Fruit fly (Drosophila melanogaster) whole organism, embryonic: ENCODE results near the gene bmm.

Source experiments
- Abd-B ChIP-seq: fragments of 200-800 bp; sonication (Bioruptor generic); optimal IDR thresholded peaks from 2 replicates; lab custom pipeline; 2018; ENCODE audit warnings: missing biosample characterization, mild to moderate bottlenecking, missing genetic modification characterization, moderate library complexity
- Ada2b ChIP-seq: fragments of 200-800 bp; sonication (Bioruptor generic); IDR thresholded peaks from 2 replicates; pipeline ENCODE4 v1.3.6; 2022; ENCODE audit warnings: missing biosample characterization, missing genetic modification characterization
- Atf3 ChIP-seq: fragments of 200-800 bp; sonication (Bioruptor generic); optimal IDR thresholded peaks from 3 replicates; lab custom pipeline; 2016; ENCODE audit warnings: missing biosample characterization, missing genetic modification characterization
- B-H2 ChIP-seq: fragments of 200-800 bp; sonication (Bioruptor generic); optimal IDR thresholded peaks from 2 replicates; lab custom pipeline; 2018; ENCODE audit warnings: missing biosample characterization, mild to moderate bottlenecking, missing genetic modification characterization
- BEAF-32 ChIP-seq: fragments of 200-800 bp; sonication (Bioruptor generic); optimal IDR thresholded peaks from 3 replicates; lab custom pipeline; 2017; ENCODE audit warnings: missing biosample characterization, missing genetic modification characterization, mild to moderate bottlenecking, moderate library complexity, missing genetic modification reagents
- CG10209 ChIP-seq: fragments of 200-800 bp; sonication (Bioruptor generic); optimal IDR thresholded peaks from 3 replicates; lab custom pipeline; 2017; ENCODE audit warnings: missing biosample characterization, mild to moderate bottlenecking, missing genetic modification characterization, missing genetic modification reagents
- CG10543 ChIP-seq: fragments of 200-800 bp; sonication (Bioruptor generic); optimal IDR thresholded peaks from 3 replicates; lab custom pipeline; 2017; ENCODE audit warnings: missing biosample characterization, mild to moderate bottlenecking, missing genetic modification characterization, moderate library complexity
- CG11504 ChIP-seq: fragments of 200-800 bp; sonication (Bioruptor generic); optimal IDR thresholded peaks from 3 replicates; lab custom pipeline; 2019; ENCODE audit warnings: missing biosample characterization, mild to moderate bottlenecking, missing genetic modification characterization, moderate library complexity
- CG11723 ChIP-seq: fragments of 200-800 bp; sonication (Bioruptor generic); optimal IDR thresholded peaks from 2 replicates; lab custom pipeline; 2017; ENCODE audit warnings: missing biosample characterization, mild to moderate bottlenecking, missing genetic modification characterization
- CG12219 ChIP-seq: fragments of 200-800 bp; sonication (Bioruptor generic); optimal IDR thresholded peaks from 3 replicates; lab custom pipeline; 2018; ENCODE audit warnings: missing biosample characterization, mild to moderate bottlenecking, missing genetic modification characterization
- CG13424 ChIP-seq: fragments of 200-800 bp; sonication (Bioruptor generic); optimal IDR thresholded peaks from 2 replicates; lab custom pipeline; 2019; ENCODE audit warnings: missing biosample characterization, mild to moderate bottlenecking, missing genetic modification characterization, moderate library complexity
- CG13624 ChIP-seq: fragments of 200-800 bp; sonication (Bioruptor generic); optimal IDR thresholded peaks from 2 replicates; lab custom pipeline; 2016; ENCODE audit warnings: missing biosample characterization, missing genetic modification characterization
- CG16815 ChIP-seq: fragments of 200-800 bp; sonication (Bioruptor generic); optimal IDR thresholded peaks from 3 replicates; lab custom pipeline; 2017; ENCODE audit warnings: missing biosample characterization, mild to moderate bottlenecking, missing genetic modification characterization
- CG18011 ChIP-seq: fragments of 200-800 bp; sonication (Bioruptor generic); optimal IDR thresholded peaks from 2 replicates; lab custom pipeline; 2017; ENCODE audit warnings: missing biosample characterization, missing genetic modification characterization, mild to moderate bottlenecking, moderate library complexity, missing genotype
- CG2129 ChIP-seq: fragments of 200-800 bp; sonication (Bioruptor generic); IDR thresholded peaks from 2 replicates; pipeline ENCODE4 v1.3.6; 2022; ENCODE audit warnings: missing biosample characterization, missing genetic modification characterization; ENCODE audit not compliant: partially characterized antibody
- CG4404 ChIP-seq: fragments of 200-800 bp; sonication (Bioruptor generic); IDR thresholded peaks from 2 replicates; pipeline ENCODE4 v1.3.6; 2022; ENCODE audit warnings: missing biosample characterization, missing genetic modification characterization
- CG5245 ChIP-seq: fragments of 200-800 bp; sonication (Bioruptor generic); optimal IDR thresholded peaks from 3 replicates; lab custom pipeline; 2016; ENCODE audit warnings: missing biosample characterization, missing genetic modification characterization
- CG6683 ChIP-seq: fragments of 200-800 bp; sonication (Bioruptor generic); optimal IDR thresholded peaks from 2 replicates; lab custom pipeline; 2017; ENCODE audit warnings: missing biosample characterization, mild to moderate bottlenecking, missing genetic modification characterization, missing genetic modification reagents
- CG7271 ChIP-seq: fragments of 200-800 bp; sonication (Bioruptor generic); optimal IDR thresholded peaks from 2 replicates; lab custom pipeline; 2018; ENCODE audit warnings: missing biosample characterization, mild to moderate bottlenecking, missing genetic modification characterization, moderate library complexity
- CG8359 ChIP-seq: fragments of 200-800 bp; sonication (Bioruptor generic); optimal IDR thresholded peaks from 2 replicates; lab custom pipeline; 2017; ENCODE audit warnings: missing biosample characterization, mild to moderate bottlenecking, missing genetic modification characterization, borderline replicate concordance
- Dek ChIP-seq: fragments of 200-800 bp; sonication (Bioruptor generic); optimal IDR thresholded peaks from 3 replicates; lab custom pipeline; 2019; ENCODE audit warnings: missing biosample characterization, mild to moderate bottlenecking, missing genetic modification characterization, moderate library complexity
- Doc2 ChIP-seq: fragments of 200-800 bp; sonication (Bioruptor generic); IDR thresholded peaks from 2 replicates; pipeline ENCODE4 v1.3.6; 2022; ENCODE audit warnings: missing biosample characterization, missing genetic modification characterization
- Ets65A ChIP-seq: fragments of 200-800 bp; sonication (Bioruptor generic); peaks from one replicate; lab custom pipeline; 2016; ENCODE audit warnings: missing biosample characterization, missing genetic modification characterization
- H2.0 ChIP-seq: fragments of 200-800 bp; sonication (Bioruptor generic); IDR thresholded peaks from 2 replicates; pipeline ENCODE4 v1.3.6; 2022; ENCODE audit warnings: missing biosample characterization, missing genetic modification characterization
- HLH3B ChIP-seq: fragments of 200-800 bp; sonication (Bioruptor generic); IDR thresholded peaks from 2 replicates; pipeline ENCODE4 v1.3.6; 2022; ENCODE audit warnings: missing biosample characterization, missing genetic modification characterization
- Hr51 ChIP-seq, 2 experiments: fragments of 200-800 bp; sonication (Bioruptor generic); optimal IDR thresholded peaks; 2 replicates in 1 of 2; 3 replicates in 1 of 2; lab custom pipeline; 2016 to 2018; ENCODE audit warnings: missing biosample characterization in 2 of 2, missing genetic modification characterization in 2 of 2, mild to moderate bottlenecking in 1 of 2, moderate library complexity in 1 of 2
- MTF-1 ChIP-seq: fragments of 200-800 bp; sonication (Bioruptor generic); optimal IDR thresholded peaks from 2 replicates; lab custom pipeline; 2018; ENCODE audit warnings: missing biosample characterization, mild to moderate bottlenecking, missing genetic modification characterization, borderline replicate concordance
- Optix ChIP-seq: fragments of 200-800 bp; sonication (Bioruptor generic); IDR thresholded peaks from 3 replicates; pipeline ENCODE4 v1.3.6; 2022; ENCODE audit warnings: missing biosample characterization, missing genetic modification characterization
- Ravus ChIP-seq: fragments of 200-800 bp; sonication (Bioruptor generic); IDR thresholded peaks from 2 replicates; pipeline ENCODE4 v1.3.6; 2022; ENCODE audit warnings: missing biosample characterization, missing genetic modification characterization
- Side ChIP-seq: fragments of 200-800 bp; sonication (Bioruptor generic); optimal IDR thresholded peaks from 2 replicates; lab custom pipeline; 2016; ENCODE audit warnings: missing biosample characterization, missing genetic modification characterization
- ab ChIP-seq: fragments of 200-800 bp; sonication (Bioruptor generic); optimal IDR thresholded peaks from 2 replicates; lab custom pipeline; 2016; ENCODE audit warnings: missing biosample characterization, missing genetic modification characterization
- br ChIP-seq: fragments of >200 bp; optimal IDR thresholded peaks from 2 replicates; lab custom pipeline; 2017
- cas ChIP-seq: fragments of 200-800 bp; sonication (Bioruptor generic); IDR thresholded peaks from 2 replicates; pipeline ENCODE4 v1.3.6; 2022; ENCODE audit warnings: missing biosample characterization, missing genetic modification characterization
- dan ChIP-seq: fragments of 200-800 bp; sonication (Bioruptor generic); IDR thresholded peaks from 2 replicates; pipeline ENCODE4 v1.3.6; 2022; ENCODE audit warnings: missing biosample characterization, missing genetic modification characterization
- disco-r ChIP-seq: fragments of 200-800 bp; sonication (Bioruptor generic); optimal IDR thresholded peaks from 2 replicates; lab custom pipeline; 2016; ENCODE audit warnings: missing biosample characterization, missing genetic modification characterization
- dm ChIP-seq: fragments of 200-800 bp; sonication (Bioruptor generic); optimal IDR thresholded peaks from 3 replicates; lab custom pipeline; 2016; ENCODE audit warnings: missing biosample characterization, missing genetic modification characterization
- fd3F ChIP-seq: fragments of 200-800 bp; sonication (Bioruptor generic); optimal IDR thresholded peaks from 2 replicates; lab custom pipeline; 2018; ENCODE audit warnings: missing biosample characterization, mild to moderate bottlenecking, missing genetic modification characterization, moderate library complexity
- fd96Cb ChIP-seq: fragments of 200-800 bp; sonication (Bioruptor generic); optimal IDR thresholded peaks from 2 replicates; lab custom pipeline; 2018; ENCODE audit warnings: missing biosample characterization, mild to moderate bottlenecking, missing genetic modification characterization, moderate library complexity
- fru ChIP-seq: fragments of >200 bp; optimal IDR thresholded peaks from 2 replicates; lab custom pipeline; 2017
- jing ChIP-seq: fragments of 200-800 bp; sonication (Bioruptor generic); optimal IDR thresholded peaks from 2 replicates; lab custom pipeline; 2018; ENCODE audit warnings: missing biosample characterization, mild to moderate bottlenecking, missing genetic modification characterization
- jumu ChIP-seq: fragments of 200-800 bp; sonication (Bioruptor generic); optimal IDR thresholded peaks from 3 replicates; lab custom pipeline; 2016; ENCODE audit warnings: missing biosample characterization, missing genetic modification characterization
- lilli ChIP-seq: fragments of 200-800 bp; sonication (Bioruptor generic); optimal IDR thresholded peaks from 3 replicates; lab custom pipeline; 2016; ENCODE audit warnings: missing biosample characterization, missing genetic modification characterization
- luna ChIP-seq: fragments of 200-800 bp; sonication (Bioruptor generic); optimal IDR thresholded peaks from 2 replicates; lab custom pipeline; 2016; ENCODE audit warnings: missing biosample characterization, missing genetic modification characterization
- rib ChIP-seq: fragments of 200-800 bp; sonication (Bioruptor generic); IDR thresholded peaks from 2 replicates; pipeline ENCODE4 v1.3.6; 2022; ENCODE audit warnings: missing biosample characterization, missing genetic modification characterization
- schlank ChIP-seq: fragments of 200-800 bp; sonication (Bioruptor generic); optimal IDR thresholded peaks from 2 replicates; lab custom pipeline; 2018; ENCODE audit warnings: missing biosample characterization, mild to moderate bottlenecking, missing genetic modification characterization
- sd ChIP-seq: fragments of 200-800 bp; sonication (Bioruptor generic); optimal IDR thresholded peaks from 3 replicates; lab custom pipeline; 2018; ENCODE audit warnings: missing biosample characterization, mild to moderate bottlenecking, missing genetic modification characterization, moderate library complexity
- sens-2 ChIP-seq: fragments of 200-800 bp; sonication (Bioruptor generic); IDR thresholded peaks from 2 replicates; pipeline ENCODE4 v1.3.6; 2022; ENCODE audit warnings: missing biosample characterization, missing genetic modification characterization
- wdn ChIP-seq: fragments of 200-800 bp; sonication (Bioruptor generic); IDR thresholded peaks from 2 replicates; pipeline ENCODE4 v1.3.6; 2022; ENCODE audit warnings: missing biosample characterization, missing genetic modification characterization
- zfh1 ChIP-seq: fragments of 200-800 bp; sonication (Bioruptor generic); IDR thresholded peaks from 3 replicates; pipeline ENCODE4 v1.3.6; 2022; ENCODE audit warnings: missing biosample characterization, missing genetic modification characterization

The bmm gene

dm6 chr3L:14761837-14762785, 24.1 kb downstream of the bmm start, which contains the start of the genes Tsen34 and Mgat4a (continued):
- TF ChIP-seq CG8359 (no peak), zfh1 (GFP tag; lab: Robert Waterston, UW) (no peak; the same call in 2 of the 3 replicates), HLH3B (GFP tag; lab: Robert Waterston, UW) (no peak), dm (GFP tag; lab: Kevin White, UChicago) (peak; percentile 36), dan (GFP tag; lab: Robert Waterston, UW) (no peak), Dek (tag; lab: Kevin White, UChicago) (peak; percentile 2), Atf3 (GFP tag; lab: Kevin White, UChicago) (no peak), CG16815 (GFP tag; lab: Kevin White, UChicago) (no peak), CG7271 (tag; lab: Kevin White, UChicago) (no peak), BEAF-32 (GFP tag; lab: Kevin White, UChicago) (peak; percentile 65), jumu (GFP tag; lab: Kevin White, UChicago) (no peak), H2.0 (GFP tag; lab: Robert Waterston, UW) (0 out of 2 replicates have a peak, but pooled peaks have one; percentile 29), wdn (GFP tag; lab: Robert Waterston, UW) (peak; percentile 62), CG10209 (GFP tag; lab: Kevin White, UChicago) (peak; percentile 62), fd96Cb (tag; lab: Kevin White, UChicago) (no peak), cas (peak; percentile 47; the same call in 1 of the 2 replicates), Doc2 (GFP tag; lab: Robert Waterston, UW) (no peak), fru (lab: Kevin White, UChicago) (no peak), CG13624 (GFP tag; lab: Kevin White, UChicago) (peak; percentile 52), Hr51 (GFP tag; optimal IDR thresholded peaks at IDR 0.05; lab: Kevin White, UChicago) (peak in 1 of 2 experiments; percentile 47), CG6683 (peak; percentile 42), Ets65A (GFP tag; lab: Kevin White, UChicago) (peak; percentile 56), rib (GFP tag; lab: Robert Waterston, UW) (peak; percentile 87), CG13424 (tag; lab: Kevin White, UChicago) (no peak), CG11723 (no peak), sens-2 (GFP tag; lab: Robert Waterston, UW) (no peak), B-H2 (GFP tag; lab: Kevin White, UChicago) (peak; percentile 84), CG4404 (no peak), disco-r (GFP tag; lab: Kevin White, UChicago) (peak; percentile 5), CG5245 (GFP tag; lab: Kevin White, UChicago) (no peak), br (lab: Kevin White, UChicago) (no peak), sd (tag; lab: Kevin White, UChicago) (no peak), lilli (GFP tag; lab: Kevin White, UChicago) (peak; percentile 33), MTF-1 (peak; percentile 50), Abd-B (GFP tag; lab: Kevin White, UChicago) (no peak), fd3F (GFP tag; lab: Kevin White, UChicago) (peak; percentile 39), CG11504 (no peak), Ravus (GFP tag; lab: Robert Waterston, UW) (no peak), ab (no peak), CG12219 (GFP tag; lab: Kevin White, UChicago) (peak; percentile 2), CG2129 (no peak), CG10543 (peak; percentile 91), CG18011 (GFP tag; lab: Kevin White, UChicago) (no peak), luna (GFP tag; lab: Kevin White, UChicago) (peak; percentile 49), schlank (tag; lab: Kevin White, UChicago) (peak; percentile 82), jing (GFP tag; lab: Kevin White, UChicago) (no peak), Side (GFP tag; lab: Kevin White, UChicago) (peak; percentile 41), Optix (GFP tag; lab: Robert Waterston, UW) (no peak), Ada2b (no peak; the same call in 1 of the 2 replicates)
